Worm (Caenorhabditis elegans) whole organism, early embryonic: ENCODE measurements around the gene T05G5.5.

Source experiments
- B0310.2 ChIP-seq: sonication (generic microtip); optimal IDR thresholded peaks from 2 replicates; lab custom pipeline; 2016; ENCODE audit warnings: mild to moderate bottlenecking, missing genetic modification characterization, missing compliant biosample characterization
- F13C5.2 ChIP-seq: sonication (generic microtip); optimal IDR thresholded peaks from 2 replicates; lab custom pipeline; 2017; ENCODE audit warnings: mild to moderate bottlenecking, missing genetic modification characterization, inconsistent platforms, missing compliant biosample characterization
- aly-1 ChIP-seq: sonication (generic microtip); optimal IDR thresholded peaks from 2 replicates; lab custom pipeline; 2016; ENCODE audit warnings: missing genetic modification characterization, missing compliant biosample characterization
- ama-1 ChIP-seq: fragments of 150-350 bp; optimal IDR thresholded peaks from 2 replicates; lab custom pipeline; 2014
- ceh-13 ChIP-seq: fragments of 200-800 bp; sonication (Bioruptor generic); optimal IDR thresholded peaks from 2 replicates; lab custom pipeline; 2018; ENCODE audit warnings: mild to moderate bottlenecking, missing genetic modification characterization, missing compliant biosample characterization
- ceh-36 ChIP-seq: sonication (generic microtip); optimal IDR thresholded peaks from 2 replicates; lab custom pipeline; 2016; ENCODE audit warnings: missing genetic modification characterization, inconsistent platforms, missing compliant biosample characterization
- flt-1 ChIP-seq: fragments of 200-800 bp; sonication (Bioruptor generic); IDR thresholded peaks from 2 replicates; pipeline ENCODE4 v1.3.6; 2022; ENCODE audit warnings: missing genetic modification characterization, missing compliant biosample characterization
- hmbx-1 ChIP-seq: sonication (generic microtip); optimal IDR thresholded peaks from 2 replicates; lab custom pipeline; 2016; ENCODE audit warnings: mild to moderate bottlenecking, missing genetic modification characterization, missing compliant biosample characterization
- hmg-4 ChIP-seq: fragments of 200-800 bp; sonication (Bioruptor generic); optimal IDR thresholded peaks from 2 replicates; lab custom pipeline; 2018; ENCODE audit warnings: mild to moderate bottlenecking, missing genetic modification characterization, missing compliant biosample characterization
- hnd-1 ChIP-seq: sonication (generic microtip); optimal IDR thresholded peaks from 2 replicates; lab custom pipeline; 2016; ENCODE audit warnings: missing genetic modification characterization, missing compliant biosample characterization
- scrt-1 ChIP-seq: fragments of 200-800 bp; sonication (Bioruptor generic); IDR thresholded peaks from 2 replicates; pipeline ENCODE4 v1.3.6; 2022; ENCODE audit warnings: missing genetic modification characterization, missing compliant biosample characterization
- sea-1 ChIP-seq: fragments of 200-800 bp; sonication (Bioruptor generic); conservative IDR thresholded peaks from 2 replicates; pipeline ENCODE4 v1.3.6; 2022; ENCODE audit warnings: missing genetic modification characterization, missing compliant biosample characterization
- tbx-37 ChIP-seq: fragments of 200-800 bp; sonication (Bioruptor generic); conservative IDR thresholded peaks from 2 replicates; pipeline ENCODE4 v1.3.6; 2022; ENCODE audit warnings: missing genetic modification reagents, missing genetic modification characterization, missing compliant biosample characterization
- tra-4 ChIP-seq: sonication (generic microtip); optimal IDR thresholded peaks from 2 replicates; lab custom pipeline; 2017; ENCODE audit warnings: missing genetic modification characterization, missing compliant biosample characterization

ce11 chrIII:9764718-9765117 lies 13.5 kb upstream of the T05G5.5 start:
- no peak for TF ChIP-seq ama-1
- TF ChIP-seq flt-1, result no peak
- TF ChIP-seq sea-1 (GFP tag; lab: Robert Waterston, UW), result 0 out of 2 replicates have a peak, but pooled peaks have one; percentile 36
- TF ChIP-seq tbx-37 (GFP tag; lab: Robert Waterston, UW), result no peak
- no peak; the same call in 1 of the 2 replicates for TF ChIP-seq scrt-1
- no peak for TF ChIP-seq ceh-36 (tag; lab: Kevin White, UChicago)
- TF ChIP-seq aly-1 (tag; lab: Kevin White, UChicago), result no peak
- TF ChIP-seq hmbx-1 (tag; lab: Kevin White, UChicago), result no peak
- no peak for TF ChIP-seq tra-4 (tag; lab: Kevin White, UChicago)
- TF ChIP-seq ceh-13 (GFP tag; lab: Kevin White, UChicago), result no peak
- TF ChIP-seq hmg-4 (GFP tag; lab: Kevin White, UChicago), result no peak
- no peak for TF ChIP-seq B0310.2 (tag; lab: Kevin White, UChicago)
- no peak for TF ChIP-seq F13C5.2
- no peak for TF ChIP-seq hnd-1 (tag; lab: Kevin White, UChicago)
